Fruit fly (Drosophila melanogaster): Measurements from ENCODE around the gene Fer2.
"Not testable (repeated sequence)": the region's sequence is repeated elsewhere in the genome, so short reads cannot be mapped to it uniquely, and the experiment has no call there.

Gene Fer2

dm6 chr3R:16151239-16151860 lies at the start of gene Fer2:
Gene Fer2 (minus strand): TSS chr3R:16151312.
- TF ChIP-seq Mnt (GFP tag; optimal IDR thresholded peaks at IDR 0.05) (no peak), pad (GFP tag; optimal IDR thresholded peaks at IDR 0.05) (no peak), toe (GFP tag; optimal IDR thresholded peaks at IDR 0.05) (no peak), Clk (GFP tag; optimal IDR thresholded peaks at IDR 0.05) (no peak), CG7101 (tag; optimal IDR thresholded peaks at IDR 0.05) (no peak), ovo (GFP tag; optimal IDR thresholded peaks at IDR 0.05) (no peak), tj (GFP tag; optimal IDR thresholded peaks at IDR 0.05) (no peak), cic (GFP tag; optimal IDR thresholded peaks at IDR 0.05) (no peak), CG33017 (tag; optimal IDR thresholded peaks at IDR 0.05) (no peak), CG1620 (GFP tag; optimal IDR thresholded peaks at IDR 0.05) (no peak), CG11617 (GFP tag; optimal IDR thresholded peaks at IDR 0.05) (no peak)

- peak; percentile 30 for TF ChIP-seq kay (GFP tag; ENCODE audit: borderline replicate concordance)
- no peak for TF ChIP-seq bab1 (GFP tag; optimal IDR thresholded peaks at IDR 0.05)
These were observed 49.4 kb upstream of the Fer2 start for dm6 chr3R:16200497-16201019.

dm6 chr3R:16190782-16191181 lies 39.7 kb upstream of the Fer2 start:
- no peak for TF ChIP-seq CG12768 (GFP tag; optimal IDR thresholded peaks at IDR 0.05)
- TF ChIP-seq CG7101 (tag; optimal IDR thresholded peaks at IDR 0.05) = no peak
- no peak for TF ChIP-seq CG14711 (tag; optimal IDR thresholded peaks at IDR 0.05)
- TF ChIP-seq ovo (GFP tag; optimal IDR thresholded peaks at IDR 0.05) = no peak
- no peak for TF ChIP-seq CG11617 (GFP tag; optimal IDR thresholded peaks at IDR 0.05)
- no peak for TF ChIP-seq Crg-1 (GFP tag; optimal IDR thresholded peaks at IDR 0.05)
- peak; percentile 43 for TF ChIP-seq tj (GFP tag; optimal IDR thresholded peaks at IDR 0.05)
- TF ChIP-seq CG7045 (GFP tag; optimal IDR thresholded peaks at IDR 0.05) = no peak
- TF ChIP-seq cnc (optimal IDR thresholded peaks at IDR 0.05) = no peak
- TF ChIP-seq CG33017 (tag; optimal IDR thresholded peaks at IDR 0.05) = no peak
- no peak for TF ChIP-seq pad (GFP tag; optimal IDR thresholded peaks at IDR 0.05)
- TF ChIP-seq CG1620 (GFP tag; optimal IDR thresholded peaks at IDR 0.05) = no peak
- TF ChIP-seq cic (GFP tag; optimal IDR thresholded peaks at IDR 0.05) = peak; percentile 94
- no peak for TF ChIP-seq Hr96 (GFP tag; optimal IDR thresholded peaks at IDR 0.05)
- no peak for TF ChIP-seq bab1 (GFP tag; optimal IDR thresholded peaks at IDR 0.05)

- TF ChIP-seq tj (GFP tag; optimal IDR thresholded peaks at IDR 0.05) (peak; percentile 85), CG14711 (tag; optimal IDR thresholded peaks at IDR 0.05) (no peak), Hr96 (GFP tag; optimal IDR thresholded peaks at IDR 0.05) (no peak), bab1 (GFP tag; optimal IDR thresholded peaks at IDR 0.05) (no peak)
These were observed 39.2 kb upstream of the Fer2 start for dm6 chr3R:16190183-16190763.

- not testable (repeated sequence) for TF ChIP-seq CG14711 (tag; optimal IDR thresholded peaks at IDR 0.05); Mnt (GFP tag; optimal IDR thresholded peaks at IDR 0.05); CG7045 (GFP tag; optimal IDR thresholded peaks at IDR 0.05)
These were observed 38.4 kb upstream of the Fer2 start, which contains the start of gene Bin1 for dm6 chr3R:16189464-16189863. Gene Bin1 (minus strand): TSS chr3R:16189564.

- TF ChIP-seq CG7101 (tag; optimal IDR thresholded peaks at IDR 0.05) (no peak), CG11617 (GFP tag; optimal IDR thresholded peaks at IDR 0.05) (no peak), ovo (GFP tag; optimal IDR thresholded peaks at IDR 0.05) (no peak), cic (GFP tag; optimal IDR thresholded peaks at IDR 0.05) (no peak)
These were observed 36.6 kb upstream of the Fer2 start for dm6 chr3R:16187737-16188136.

dm6 chr3R:16186791-16187681 lies 35.9 kb upstream of the Fer2 start, which contains the start of gene sra:
Gene sra (plus strand): TSS chr3R:16186999.
- TF ChIP-seq ovo (GFP tag; optimal IDR thresholded peaks at IDR 0.05) (peak; percentile 27), CG5204 (GFP tag; optimal IDR thresholded peaks at IDR 0.05) (no peak), CG7101 (tag; optimal IDR thresholded peaks at IDR 0.05) (peak; percentile 31), Clk (GFP tag; optimal IDR thresholded peaks at IDR 0.05) (no peak), pad (GFP tag; optimal IDR thresholded peaks at IDR 0.05) (peak; percentile 22), cic (GFP tag; optimal IDR thresholded peaks at IDR 0.05) (peak; percentile 37), CG11617 (GFP tag; optimal IDR thresholded peaks at IDR 0.05) (peak; percentile 62), bab1 (GFP tag; optimal IDR thresholded peaks at IDR 0.05) (peak; percentile 80), CG7045 (GFP tag; optimal IDR thresholded peaks at IDR 0.05) (no peak), CG1620 (GFP tag; optimal IDR thresholded peaks at IDR 0.05) (peak; percentile 29), CG14711 (tag; optimal IDR thresholded peaks at IDR 0.05) (peak; percentile 39), Mnt (GFP tag; optimal IDR thresholded peaks at IDR 0.05) (peak; percentile 66), Crg-1 (GFP tag; optimal IDR thresholded peaks at IDR 0.05) (peak; percentile 44), CG33017 (tag; optimal IDR thresholded peaks at IDR 0.05) (peak; percentile 36), tj (GFP tag; optimal IDR thresholded peaks at IDR 0.05) (peak; percentile 71)
